Fruit fly (Drosophila melanogaster) whole organism, adult: ENCODE results near the gene CG3662.

Experiments
- CG11617 ChIP-seq: fragments of 200-800 bp; sonication (Bioruptor generic); optimal IDR thresholded peaks from 2 replicates; lab custom pipeline; 2017; ENCODE audit warnings: mild to moderate bottlenecking, missing biosample characterization, missing genetic modification reagents, missing genetic modification characterization
- CG12768 ChIP-seq: fragments of 200-800 bp; sonication (Bioruptor generic); optimal IDR thresholded peaks from 2 replicates; lab custom pipeline; 2017; ENCODE audit warnings: missing biosample characterization, missing genetic modification characterization, mild to moderate bottlenecking, moderate library complexity, missing genetic modification reagents
- CG14711 ChIP-seq: fragments of 200-800 bp; sonication (Bioruptor generic); optimal IDR thresholded peaks from 2 replicates; lab custom pipeline; 2018; ENCODE audit warnings: missing biosample characterization, mild to moderate bottlenecking, missing genetic modification characterization, moderate library complexity
- CG1620 ChIP-seq: fragments of 200-800 bp; sonication (Bioruptor generic); optimal IDR thresholded peaks from 2 replicates; lab custom pipeline; 2016; ENCODE audit warnings: missing biosample characterization, missing genetic modification characterization
- CG33017 ChIP-seq: fragments of 200-800 bp; sonication (Bioruptor generic); optimal IDR thresholded peaks from 2 replicates; lab custom pipeline; 2018; ENCODE audit warnings: missing biosample characterization, mild to moderate bottlenecking, missing genetic modification characterization, moderate library complexity
- CG5204 ChIP-seq: fragments of 200-800 bp; sonication (Bioruptor generic); optimal IDR thresholded peaks from 2 replicates; lab custom pipeline; 2016; ENCODE audit warnings: missing biosample characterization, missing genetic modification characterization
- CG7045 ChIP-seq: fragments of 200-800 bp; sonication (Bioruptor generic); optimal IDR thresholded peaks from 2 replicates; lab custom pipeline; 2017; ENCODE audit warnings: missing biosample characterization, mild to moderate bottlenecking, missing genetic modification characterization
- CG7101 ChIP-seq: fragments of 200-800 bp; sonication (Bioruptor generic); optimal IDR thresholded peaks from 2 replicates; lab custom pipeline; 2018; ENCODE audit warnings: missing biosample characterization, mild to moderate bottlenecking, missing genetic modification characterization, moderate library complexity
- Clk ChIP-seq: fragments of 200-800 bp; sonication (Bioruptor generic); optimal IDR thresholded peaks from 2 replicates; lab custom pipeline; 2017; ENCODE audit warnings: missing biosample characterization, missing genetic modification characterization
- Crg-1 ChIP-seq: fragments of 200-800 bp; sonication (Bioruptor generic); optimal IDR thresholded peaks from 2 replicates; lab custom pipeline; 2016; ENCODE audit warnings: missing biosample characterization, missing genetic modification characterization
- Hr96 ChIP-seq: fragments of 200-800 bp; sonication (Bioruptor generic); optimal IDR thresholded peaks from 2 replicates; lab custom pipeline; 2016; ENCODE audit warnings: missing biosample characterization, missing genetic modification characterization
- Mnt ChIP-seq: fragments of 200-800 bp; sonication (Bioruptor generic); optimal IDR thresholded peaks from 2 replicates; lab custom pipeline; 2016; ENCODE audit warnings: missing biosample characterization, mild to moderate bottlenecking, missing genetic modification characterization
- bab1 ChIP-seq: fragments of 200-800 bp; sonication (Bioruptor generic); optimal IDR thresholded peaks from 3 replicates; lab custom pipeline; 2019; ENCODE audit warnings: missing biosample characterization, mild to moderate bottlenecking, missing genetic modification characterization, moderate library complexity
- cic ChIP-seq: fragments of 200-800 bp; sonication (Bioruptor generic); optimal IDR thresholded peaks from 2 replicates; lab custom pipeline; 2017; ENCODE audit warnings: missing biosample characterization, mild to moderate bottlenecking, missing genetic modification characterization, moderate library complexity
- cnc ChIP-seq, 2 experiments: fragments of >200 bp; optimal IDR thresholded peaks; 2 replicates each; lab custom pipeline; 2017
- kay ChIP-seq: fragments of 200-800 bp; sonication (Bioruptor generic); peaks from one replicate; lab custom pipeline; 2016; ENCODE audit warnings: missing biosample characterization, missing genetic modification characterization, borderline replicate concordance
- ovo ChIP-seq: fragments of 200-800 bp; sonication (Bioruptor generic); optimal IDR thresholded peaks from 2 replicates; lab custom pipeline; 2016; ENCODE audit warnings: missing biosample characterization, missing genetic modification characterization
- pad ChIP-seq: fragments of 200-800 bp; sonication (Bioruptor generic); optimal IDR thresholded peaks from 3 replicates; lab custom pipeline; 2017; ENCODE audit warnings: missing biosample characterization, missing genetic modification characterization, mild to moderate bottlenecking, moderate library complexity, missing genetic modification reagents
- tj ChIP-seq: fragments of 200-800 bp; sonication (Bioruptor generic); optimal IDR thresholded peaks from 3 replicates; lab custom pipeline; 2017; ENCODE audit warnings: missing biosample characterization, mild to moderate bottlenecking, missing genetic modification characterization, moderate library complexity
- toe ChIP-seq: fragments of 200-800 bp; sonication (Bioruptor generic); optimal IDR thresholded peaks from 2 replicates; lab custom pipeline; 2016; ENCODE audit warnings: missing biosample characterization, missing genetic modification characterization

The CG3662 gene

dm6 chr2L:866950-867744, 46.1 kb downstream of the CG3662 start:
- peak; percentile 98 for TF ChIP-seq cic (GFP tag; lab: Kevin White, UChicago)
- no peak for TF ChIP-seq cnc (optimal IDR thresholded peaks at IDR 0.05; lab: Kevin White, UChicago)
- TF ChIP-seq CG7045 (GFP tag; lab: Kevin White, UChicago) = peak; percentile 94
- TF ChIP-seq Hr96 (GFP tag; lab: Kevin White, UChicago) = peak; percentile 95
- TF ChIP-seq Clk (GFP tag; lab: Kevin White, UChicago) = peak; percentile 94
- TF ChIP-seq toe (GFP tag; lab: Kevin White, UChicago) = peak; percentile 97
- TF ChIP-seq CG5204 (GFP tag; lab: Kevin White, UChicago) = peak; percentile 96
- peak; percentile 90 for TF ChIP-seq Mnt (GFP tag; lab: Kevin White, UChicago)
- peak; percentile 65 for TF ChIP-seq tj (GFP tag; lab: Kevin White, UChicago)
- no peak for TF ChIP-seq kay
- TF ChIP-seq CG7101 = peak; percentile 98
- TF ChIP-seq CG33017 = peak; percentile 98
- TF ChIP-seq bab1 (GFP tag; lab: Kevin White, UChicago) = peak; percentile 98
- TF ChIP-seq CG14711 (tag; lab: Kevin White, UChicago) = peak; percentile 93
- peak; percentile 49 for TF ChIP-seq ovo (GFP tag; lab: Kevin White, UChicago)
- peak; percentile 94 for TF ChIP-seq CG11617
- TF ChIP-seq CG1620 (GFP tag; lab: Kevin White, UChicago) = peak; percentile 98
- peak; percentile 97 for TF ChIP-seq Crg-1 (GFP tag; lab: Kevin White, UChicago)
- TF ChIP-seq CG12768 (GFP tag; lab: Kevin White, UChicago) = peak; percentile 98
- TF ChIP-seq pad (GFP tag; lab: Kevin White, UChicago) = peak; percentile 89

- TF ChIP-seq Mnt (GFP tag; lab: Kevin White, UChicago) = peak; percentile 50
- no peak for TF ChIP-seq Clk (GFP tag; lab: Kevin White, UChicago)
- TF ChIP-seq tj (GFP tag; lab: Kevin White, UChicago) = peak; percentile 10
- TF ChIP-seq CG1620 (GFP tag; lab: Kevin White, UChicago) = peak; percentile 25
- peak; percentile 41 for TF ChIP-seq bab1 (GFP tag; lab: Kevin White, UChicago)
- TF ChIP-seq CG11617 = no peak
- peak; percentile 15 for TF ChIP-seq CG14711 (tag; lab: Kevin White, UChicago)
- no peak for TF ChIP-seq CG7045 (GFP tag; lab: Kevin White, UChicago)
Measured at dm6 chr2L:867899-868605, 47.0 kb downstream of the CG3662 start, which contains the start of gene aru. TSS of gene aru (minus strand) at chr2L:868354.

dm6 chr2L:868961-869360, 47.9 kb downstream of the CG3662 start:
- TF ChIP-seq CG33017 = no peak

- no peak for TF ChIP-seq CG1620 (GFP tag; lab: Kevin White, UChicago)
- no peak for TF ChIP-seq Crg-1 (GFP tag; lab: Kevin White, UChicago)
- peak; percentile 1 for TF ChIP-seq bab1 (GFP tag; lab: Kevin White, UChicago)
- peak; percentile 7 for TF ChIP-seq CG7101
- TF ChIP-seq Clk (GFP tag; lab: Kevin White, UChicago) = no peak
- peak; percentile 55 for TF ChIP-seq Mnt (GFP tag; lab: Kevin White, UChicago)
- TF ChIP-seq CG14711 (tag; lab: Kevin White, UChicago) = peak; percentile 24
- peak; percentile 18 for TF ChIP-seq CG33017
Measured at dm6 chr2L:869497-870040, 48.5 kb downstream of the CG3662 start, which contains the start of gene dbe. TSS of gene dbe (minus strand) at chr2L:869857.

- no peak for TF ChIP-seq tj (GFP tag; lab: Kevin White, UChicago)
- no peak for TF ChIP-seq CG1620 (GFP tag; lab: Kevin White, UChicago)
- no peak for TF ChIP-seq CG7045 (GFP tag; lab: Kevin White, UChicago)
- no peak for TF ChIP-seq CG12768 (GFP tag; lab: Kevin White, UChicago)
- no peak for TF ChIP-seq CG7101
- TF ChIP-seq CG33017 = no peak
- TF ChIP-seq kay = no peak
- no peak for TF ChIP-seq CG11617
- no peak for TF ChIP-seq bab1 (GFP tag; lab: Kevin White, UChicago)
- no peak for TF ChIP-seq Clk (GFP tag; lab: Kevin White, UChicago)
Measured at dm6 chr2L:870285-870684, 49.2 kb downstream of the CG3662 start, which contains the start of gene PNUTS. TSS of gene PNUTS (plus strand) at chr2L:870465.

- TF ChIP-seq Hr96 (GFP tag; lab: Kevin White, UChicago) (peak; percentile 77), cic (GFP tag; lab: Kevin White, UChicago) (peak; percentile 0), CG7101 (peak; percentile 52), CG33017 (no peak), Clk (GFP tag; lab: Kevin White, UChicago) (peak; percentile 38), cnc (optimal IDR thresholded peaks at IDR 0.05; lab: Kevin White, UChicago) (no peak), CG5204 (GFP tag; lab: Kevin White, UChicago) (peak; percentile 63), CG14711 (tag; lab: Kevin White, UChicago) (no peak), bab1 (GFP tag; lab: Kevin White, UChicago) (peak; percentile 29), Mnt (GFP tag; lab: Kevin White, UChicago) (peak; percentile 50), kay (no peak), pad (GFP tag; lab: Kevin White, UChicago) (peak; percentile 42), CG7045 (GFP tag; lab: Kevin White, UChicago) (peak; percentile 65), toe (GFP tag; lab: Kevin White, UChicago) (peak; percentile 57), tj (GFP tag; lab: Kevin White, UChicago) (peak; percentile 9), CG1620 (GFP tag; lab: Kevin White, UChicago) (peak; percentile 51), Crg-1 (GFP tag; lab: Kevin White, UChicago) (no peak), ovo (GFP tag; lab: Kevin White, UChicago) (no peak), CG12768 (GFP tag; lab: Kevin White, UChicago) (peak; percentile 46), CG11617 (peak; percentile 68)
Measured at dm6 chr2L:870749-871418, 49.8 kb downstream of the CG3662 start.
